Fruit fly (Drosophila melanogaster): Measurements from ENCODE around the gene CG32547.

The CG32547 gene

dm6 chrX:18494165-18494740 is 15.0 kb upstream of the CG32547 start, which contains the start of gene CG15043 (continued):
- TF ChIP-seq slbo (GFP tag; IDR thresholded peaks at IDR 0.05) (peak; percentile 71), CG13424 (tag; optimal IDR thresholded peaks at IDR 0.05) (no peak), CG9215 (GFP tag; IDR thresholded peaks at IDR 0.05) (peak; percentile 60; the same call in 1 of the 2 replicates), nerfin-2 (GFP tag; IDR thresholded peaks at IDR 0.05; ENCODE audit: partially characterized antibody) (no peak), HLH54F (GFP tag; optimal IDR thresholded peaks at IDR 0.05) (peak; percentile 39), hth (optimal IDR thresholded peaks at IDR 0.05) (no peak), tgo (GFP tag; IDR thresholded peaks at IDR 0.05) (peak; percentile 29; the same call in 1 of the 3 replicates), ems (GFP tag; optimal IDR thresholded peaks at IDR 0.05) (no peak), Hr78 (GFP tag; optimal IDR thresholded peaks at IDR 0.05) (no peak), Gug (GFP tag; IDR thresholded peaks at IDR 0.05) (peak; percentile 55; the same call in 2 of the 4 replicates), sens (GFP tag) (peak; percentile 58), Atf6 (GFP tag; IDR thresholded peaks at IDR 0.05) (peak; percentile 49; the same call in 1 of the 2 replicates), CG6854 (GFP tag; optimal IDR thresholded peaks at IDR 0.05) (peak; percentile 26), Med (GFP tag) (peak; percentile 84), E2f1 (GFP tag; IDR thresholded peaks at IDR 0.05) (peak; percentile 49; the same call in 1 of the 2 replicates), CG4820 (GFP tag; optimal IDR thresholded peaks at IDR 0.05) (peak; percentile 3), GATAe (GFP tag; conservative IDR thresholded peaks at IDR 0.05) (peak; percentile 81), lola (GFP tag; optimal IDR thresholded peaks at IDR 0.05) (no peak), Hr51 (GFP tag; optimal IDR thresholded peaks at IDR 0.05) (no peak), CG11504 (tag; optimal IDR thresholded peaks at IDR 0.05) (peak; percentile 48), Fer1 (GFP tag; optimal IDR thresholded peaks at IDR 0.05) (peak; percentile 41), sug (tag; optimal IDR thresholded peaks at IDR 0.05) (peak; percentile 22), CG14667 (GFP tag; IDR thresholded peaks at IDR 0.05) (0 out of 2 replicates have a peak, but pooled peaks have one; percentile 32), ewg (GFP tag; optimal IDR thresholded peaks at IDR 0.05) (no peak), Side (GFP tag; optimal IDR thresholded peaks at IDR 0.05) (no peak), caup (GFP tag; optimal IDR thresholded peaks at IDR 0.05; ENCODE audit: severe bottlenecking) (peak; percentile 52), vvl (GFP tag; IDR thresholded peaks at IDR 0.05) (0 out of 2 replicates have a peak, but pooled peaks have one; percentile 9), chn (GFP tag; optimal IDR thresholded peaks at IDR 0.05) (no peak), Dek (tag; optimal IDR thresholded peaks at IDR 0.05) (peak; percentile 12), CG3065 (GFP tag; optimal IDR thresholded peaks at IDR 0.05) (no peak), HLH4C (GFP tag; IDR thresholded peaks at IDR 0.05; ENCODE audit: partially characterized antibody) (no peak), pzg (GFP tag; optimal IDR thresholded peaks at IDR 0.05) (no peak), h (optimal IDR thresholded peaks at IDR 0.05) (no peak), chinmo (GFP tag; IDR thresholded peaks at IDR 0.05; ENCODE audit: partially characterized antibody) (no peak), HHEX (GFP tag; optimal IDR thresholded peaks at IDR 0.05) (peak; percentile 50), CG4730 (GFP tag; IDR thresholded peaks at IDR 0.05) (peak; percentile 39), Rfx (GFP tag; IDR thresholded peaks at IDR 0.05) (peak; percentile 81), ERR (GFP tag; optimal IDR thresholded peaks at IDR 0.05) (no peak), schlank (tag; optimal IDR thresholded peaks at IDR 0.05) (no peak), tap (tag; optimal IDR thresholded peaks at IDR 0.05) (no peak), dysf (GFP tag; IDR thresholded peaks at IDR 0.05) (peak; percentile 61; the same call in 2 of the 3 replicates), vfl (GFP tag; optimal IDR thresholded peaks at IDR 0.05) (no peak), CG6254 (GFP tag; optimal IDR thresholded peaks at IDR 0.05) (no peak), CG31388 (GFP tag; optimal IDR thresholded peaks at IDR 0.05) (no peak), gro (GFP tag; optimal IDR thresholded peaks at IDR 0.05) (peak; percentile 24), fd96Cb (tag; optimal IDR thresholded peaks at IDR 0.05) (peak; percentile 7), CG31224 (GFP tag; IDR thresholded peaks at IDR 0.05) (0 out of 2 replicates have a peak, but pooled peaks have one; percentile 31), ssp (GFP tag; IDR thresholded peaks at IDR 0.05) (no peak), pho (GFP tag; optimal IDR thresholded peaks at IDR 0.05) (peak; percentile 37), Hsf (GFP tag; optimal IDR thresholded peaks at IDR 0.05) (peak; percentile 19)

Data from whole organism, embryonic.